Worm (Caenorhabditis elegans) whole organism, young adult: Measurements from ENCODE around the gene C27H6.8.
A peak's percentile ranks its signal among the peaks of the same experiment; 100 is the strongest.

Experiments used
- B0019.2 ChIP-seq: fragments of 200-800 bp; sonication (Bioruptor generic); conservative IDR thresholded peaks from 2 replicates; pipeline ENCODE4 v1.3.6; 2022; ENCODE audit warnings: missing genetic modification reagents, missing genetic modification characterization, missing compliant biosample characterization
- B0336.3 ChIP-seq: fragments of 200-800 bp; sonication (Bioruptor generic); IDR thresholded peaks from 2 replicates; pipeline ENCODE4 v1.3.6; 2022; ENCODE audit warnings: missing genetic modification characterization, missing compliant biosample characterization
- C06A6.2 ChIP-seq: fragments of 200-800 bp; sonication (Bioruptor generic); conservative IDR thresholded peaks from 2 replicates; pipeline ENCODE4 v1.3.6; 2022; ENCODE audit warnings: missing genetic modification characterization, missing compliant biosample characterization
- D2030.7 ChIP-seq: fragments of 200-800 bp; sonication (Bioruptor generic); IDR thresholded peaks from 2 replicates; pipeline ENCODE4 v1.3.6; 2022; ENCODE audit warnings: missing genetic modification reagents, missing genetic modification characterization, missing compliant biosample characterization
- F23B12.7 ChIP-seq: sonication (generic microtip); optimal IDR thresholded peaks from 2 replicates; lab custom pipeline; 2017; ENCODE audit warnings: missing genetic modification characterization, mild to moderate bottlenecking, missing compliant biosample characterization, antibody characterized with exemption, moderate library complexity; ENCODE audit not compliant: insufficient read depth
- F33H1.4 ChIP-seq: fragments of 200-800 bp; sonication (Bioruptor generic); IDR thresholded peaks from 2 replicates; pipeline ENCODE4 v1.3.6; 2022; ENCODE audit warnings: missing genetic modification reagents, missing genetic modification characterization, missing compliant biosample characterization
- K11D2.4 ChIP-seq: fragments of 200-800 bp; sonication (Bioruptor generic); IDR thresholded peaks from 2 replicates; pipeline ENCODE4 v1.3.6; 2022; ENCODE audit warnings: missing genetic modification reagents, missing genetic modification characterization, missing compliant biosample characterization
- K12H6.12 ChIP-seq: fragments of 200-800 bp; sonication (Bioruptor generic); optimal IDR thresholded peaks from 2 replicates; lab custom pipeline; 2018; ENCODE audit warnings: mild to moderate bottlenecking, missing genetic modification characterization, missing compliant biosample characterization
- T07F8.4 ChIP-seq: sonication (generic microtip); optimal IDR thresholded peaks from 2 replicates; lab custom pipeline; 2016; ENCODE audit warnings: mild to moderate bottlenecking, missing genetic modification characterization, moderate library complexity, missing compliant biosample characterization
- Y53G8AR.9 ChIP-seq: fragments of 200-800 bp; sonication (Bioruptor generic); conservative IDR thresholded peaks from 2 replicates; pipeline ENCODE4 v1.3.6; 2022; ENCODE audit warnings: missing genetic modification reagents, missing genetic modification characterization, missing compliant biosample characterization
- Y67H2A.10 ChIP-seq: fragments of 200-800 bp; sonication (Bioruptor generic); conservative IDR thresholded peaks from 2 replicates; pipeline ENCODE4 v1.3.6; 2022; ENCODE audit warnings: missing genetic modification reagents, missing genetic modification characterization, missing compliant biosample characterization
- aptf-2 ChIP-seq: fragments of 200-800 bp; sonication (Bioruptor generic); conservative IDR thresholded peaks from 2 replicates; pipeline ENCODE4 v1.3.6; 2022; ENCODE audit warnings: missing genetic modification reagents, missing genetic modification characterization, missing compliant biosample characterization
- attf-5 ChIP-seq: fragments of 200-800 bp; sonication (Bioruptor generic); optimal IDR thresholded peaks from 2 replicates; lab custom pipeline; 2018; ENCODE audit warnings: mild to moderate bottlenecking, missing genetic modification characterization, missing compliant biosample characterization
- bed-2 ChIP-seq: fragments of 200-800 bp; sonication (Bioruptor generic); IDR thresholded peaks from 2 replicates; pipeline ENCODE4 v1.3.6; 2022; ENCODE audit warnings: missing genetic modification reagents, missing genetic modification characterization, missing compliant biosample characterization
- cebp-1 ChIP-seq, 2 experiments: fragments of 200-800 bp in 1 of 2; sonication (Bioruptor generic) in 1 of 2; sonication (generic microtip) in 1 of 2; IDR thresholded peaks in 1 of 2; optimal IDR thresholded peaks in 1 of 2; 2 replicates each; pipeline versions ENCODE4 v1.3.6 to Lab custom; 2017 to 2022; ENCODE audit warnings: missing compliant biosample characterization in 2 of 2, missing genetic modification characterization in 2 of 2, mild to moderate bottlenecking in 1 of 2, missing genetic modification reagents in 1 of 2, moderate library complexity in 1 of 2
- ceh-100 ChIP-seq: fragments of 200-800 bp; sonication (Bioruptor generic); IDR thresholded peaks from 2 replicates; pipeline ENCODE4 v1.3.6; 2022; ENCODE audit warnings: missing genetic modification reagents, missing genetic modification characterization, missing compliant biosample characterization
- ceh-27 ChIP-seq: fragments of 200-800 bp; sonication (Bioruptor generic); optimal IDR thresholded peaks from 2 replicates; lab custom pipeline; 2018; ENCODE audit warnings: mild to moderate bottlenecking, missing genetic modification characterization, moderate library complexity, missing compliant biosample characterization
- ceh-91 ChIP-seq: fragments of 200-800 bp; sonication (Bioruptor generic); IDR thresholded peaks from 2 replicates; pipeline ENCODE4 v1.3.6; 2022; ENCODE audit warnings: missing genetic modification reagents, missing genetic modification characterization, missing compliant biosample characterization
- dox-1 ChIP-seq: fragments of 200-800 bp; sonication (Bioruptor generic); IDR thresholded peaks from 2 replicates; pipeline ENCODE4 v1.3.6; 2022; ENCODE audit warnings: missing genetic modification reagents, missing genetic modification characterization, missing compliant biosample characterization
- dpl-1 ChIP-seq: fragments of 150-350 bp; optimal IDR thresholded peaks from 2 replicates; lab custom pipeline; 2014; ENCODE audit warnings: missing biosample characterization, missing genetic modification reagents, missing genetic modification characterization
- egrh-3 ChIP-seq: fragments of 200-800 bp; sonication (Bioruptor generic); IDR thresholded peaks from 2 replicates; pipeline ENCODE4 v1.3.6; 2022; ENCODE audit warnings: missing genetic modification reagents, missing genetic modification characterization, missing compliant biosample characterization
- ekl-4 ChIP-seq: fragments of 200-800 bp; sonication (Bioruptor generic); IDR thresholded peaks from 2 replicates; pipeline ENCODE4 v1.3.6; 2022; ENCODE audit warnings: missing genetic modification reagents, missing genetic modification characterization, missing compliant biosample characterization
- him-1 ChIP-seq: sonication (generic microtip); optimal IDR thresholded peaks from 2 replicates; lab custom pipeline; 2016; ENCODE audit warnings: missing genotype, missing genetic modification reagents, missing genetic modification characterization, missing compliant biosample characterization
- hmg-1.2 ChIP-seq: fragments of 200-800 bp; sonication (Bioruptor generic); IDR thresholded peaks from 2 replicates; pipeline ENCODE4 v1.3.6; 2022; ENCODE audit warnings: missing genetic modification reagents, missing genetic modification characterization, missing compliant biosample characterization
- lin-26 ChIP-seq: fragments of 200-800 bp; sonication (Bioruptor generic); IDR thresholded peaks from 2 replicates; pipeline ENCODE4 v1.3.6; 2022; ENCODE audit warnings: missing genetic modification reagents, missing genetic modification characterization, missing compliant biosample characterization
- lin-54 ChIP-seq: fragments of 200-800 bp; sonication (Bioruptor generic); optimal IDR thresholded peaks from 2 replicates; lab custom pipeline; 2018; ENCODE audit warnings: mild to moderate bottlenecking, missing genetic modification characterization, missing compliant biosample characterization
- lsl-1 ChIP-seq: fragments of 200-800 bp; sonication (Bioruptor generic); optimal IDR thresholded peaks from 2 replicates; lab custom pipeline; 2018; ENCODE audit warnings: mild to moderate bottlenecking, missing genetic modification characterization, moderate library complexity, missing compliant biosample characterization
- madf-10 ChIP-seq: sonication (generic microtip); optimal IDR thresholded peaks from 2 replicates; lab custom pipeline; 2016; ENCODE audit warnings: mild to moderate bottlenecking, missing genetic modification characterization, missing compliant biosample characterization
- madf-6 ChIP-seq: fragments of 200-800 bp; sonication (Bioruptor generic); IDR thresholded peaks from 2 replicates; pipeline ENCODE4 v1.3.6; 2022; ENCODE audit warnings: missing genetic modification reagents, missing genetic modification characterization, missing compliant biosample characterization
- madf-8 ChIP-seq: fragments of 200-800 bp; sonication (Bioruptor generic); conservative IDR thresholded peaks from 2 replicates; pipeline ENCODE4 v1.3.6; 2022; ENCODE audit warnings: missing genetic modification reagents, missing genetic modification characterization, missing compliant biosample characterization
- mcd-1 ChIP-seq: fragments of 200-800 bp; sonication (Bioruptor generic); IDR thresholded peaks from 2 replicates; pipeline ENCODE4 v1.3.6; 2022; ENCODE audit warnings: missing genetic modification reagents, missing genetic modification characterization, missing compliant biosample characterization
- nhr-80 ChIP-seq: sonication (generic microtip); optimal IDR thresholded peaks from 2 replicates; lab custom pipeline; 2016; ENCODE audit warnings: missing genetic modification characterization, missing compliant biosample characterization
- nhr-90 ChIP-seq: sonication (generic microtip); optimal IDR thresholded peaks from 2 replicates; lab custom pipeline; 2016; ENCODE audit warnings: missing genotype, mild to moderate bottlenecking, missing genetic modification characterization, missing compliant biosample characterization
- pbrm-1 ChIP-seq: fragments of 200-800 bp; sonication (Bioruptor generic); IDR thresholded peaks from 2 replicates; pipeline ENCODE4 v1.3.6; 2022; ENCODE audit warnings: missing genetic modification reagents, missing genetic modification characterization, missing compliant biosample characterization
- tbp1 ChIP-seq: fragments of 200-800 bp; sonication (Bioruptor generic); optimal IDR thresholded peaks from 2 replicates; lab custom pipeline; 2018; ENCODE audit warnings: mild to moderate bottlenecking, missing genetic modification characterization, missing compliant biosample characterization
- unc-130 ChIP-seq: sonication (generic microtip); optimal IDR thresholded peaks from 2 replicates; lab custom pipeline; 2016; ENCODE audit warnings: missing genetic modification reagents, missing genetic modification characterization, missing compliant biosample characterization
- xnd-1 ChIP-seq: sonication (generic microtip); optimal IDR thresholded peaks from 2 replicates; lab custom pipeline; 2016; ENCODE audit warnings: missing genotype, missing genetic modification reagents, missing genetic modification characterization, missing compliant biosample characterization
- zfh-2 ChIP-seq: fragments of 200-800 bp; sonication (Bioruptor generic); conservative IDR thresholded peaks from 2 replicates; pipeline ENCODE4 v1.3.6; 2022; ENCODE audit warnings: missing genetic modification reagents, missing genetic modification characterization, missing compliant biosample characterization
- ztf-18 ChIP-seq: sonication (generic microtip); optimal IDR thresholded peaks from 2 replicates; lab custom pipeline; 2016; ENCODE audit warnings: missing genotype, mild to moderate bottlenecking, missing genetic modification characterization, missing compliant biosample characterization
- ztf-26 ChIP-seq: sonication (generic microtip); optimal IDR thresholded peaks from 2 replicates; lab custom pipeline; 2017; ENCODE audit warnings: missing genetic modification characterization, missing compliant biosample characterization

C27H6.8 gene

DNA sequence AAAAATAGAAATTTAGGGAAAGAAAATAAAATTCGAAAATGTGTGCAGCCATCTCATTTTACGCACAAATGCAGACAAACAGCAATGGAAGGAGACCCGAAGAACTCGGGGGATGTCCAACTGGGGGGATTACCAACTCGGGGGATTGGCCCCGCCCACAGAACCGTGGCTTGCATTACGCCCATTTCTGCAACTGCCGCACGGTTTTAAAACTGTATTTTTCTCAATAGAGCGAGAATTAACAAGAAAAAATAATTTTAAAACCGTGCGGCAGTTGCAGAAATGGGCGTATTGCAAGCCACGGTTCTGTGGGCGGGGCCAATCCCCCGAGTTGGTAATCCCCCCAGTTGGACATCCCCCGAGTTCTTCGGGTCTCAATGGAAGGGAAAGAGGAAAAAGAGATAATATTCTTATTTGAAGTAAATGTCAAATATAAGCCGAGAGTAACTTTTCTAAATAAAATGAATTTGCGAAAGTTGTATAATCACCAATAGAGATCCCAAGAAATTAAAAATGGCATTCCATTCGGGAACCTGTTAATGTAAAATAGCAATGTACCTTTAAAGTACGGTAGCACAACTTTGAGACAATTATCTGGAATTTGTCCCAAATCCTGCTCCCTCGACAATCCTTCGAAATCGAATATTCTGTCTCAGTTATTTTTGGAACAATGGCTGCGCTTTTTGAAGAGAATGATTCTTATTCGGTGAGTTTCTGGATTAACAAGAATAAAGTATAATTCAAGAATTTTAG lies 6.7 kb downstream of the C27H6.8 start, which contains the start of the genes ruvb-1 and tofu-1 (continued):
- TF ChIP-seq F23B12.7 (peak; percentile 37), madf-10 (tag; lab: Kevin White, UChicago) (peak; percentile 70), ekl-4 (GFP tag; lab: Robert Waterston, UW) (peak; percentile 60; the same call in 1 of the 2 replicates), cebp-1 (GFP tag; IDR thresholded peaks at IDR 0.05; lab: Robert Waterston, UW) (0 out of 2 replicates have a peak, but pooled peaks have one; percentile 63), cebp-1 (tag; optimal IDR thresholded peaks at IDR 0.05; lab: Kevin White, UChicago) (peak; percentile 69), xnd-1 (tag; lab: Kevin White, UChicago) (peak; percentile 44), nhr-90 (tag; lab: Kevin White, UChicago) (peak; percentile 29), B0019.2 (0 out of 2 replicates have a peak, but pooled peaks have one; percentile 45), Y67H2A.10 (GFP tag; lab: Robert Waterston, UW) (0 out of 2 replicates have a peak, but pooled peaks have one; percentile 47), T07F8.4 (peak; percentile 15), ceh-27 (GFP tag; lab: Kevin White, UChicago) (peak; percentile 59), F33H1.4 (GFP tag; lab: Robert Waterston, UW) (peak; percentile 67), B0336.3 (GFP tag; lab: Robert Waterston, UW) (0 out of 2 replicates have a peak, but pooled peaks have one; percentile 15), Y53G8AR.9 (peak; percentile 64), bed-2 (GFP tag; lab: Robert Waterston, UW) (0 out of 2 replicates have a peak, but pooled peaks have one; percentile 56), madf-8 (GFP tag; lab: Robert Waterston, UW) (0 out of 2 replicates have a peak, but pooled peaks have one; percentile 15), K12H6.12 (tag; lab: Kevin White, UChicago) (peak; percentile 14), ceh-91 (GFP tag; lab: Robert Waterston, UW) (0 out of 2 replicates have a peak, but pooled peaks have one; percentile 21), tbp1 (peak; percentile 14), ceh-100 (GFP tag; lab: Robert Waterston, UW) (peak; percentile 97), dox-1 (GFP tag; lab: Robert Waterston, UW) (peak; percentile 54; the same call in 1 of the 2 replicates), lin-26 (peak; percentile 33; the same call in 1 of the 2 replicates), pbrm-1 (GFP tag; lab: Robert Waterston, UW) (peak; percentile 74; the same call in 1 of the 2 replicates), dpl-1 (GFP tag; lab: Kevin White, UChicago) (peak; percentile 12), attf-5 (GFP tag; lab: Kevin White, UChicago) (peak; percentile 74), D2030.7 (GFP tag; lab: Robert Waterston, UW) (peak; percentile 35), hmg-1.2 (GFP tag; lab: Robert Waterston, UW) (peak; percentile 49), ztf-26 (tag; lab: Kevin White, UChicago) (peak; percentile 58), unc-130 (GFP tag; lab: Kevin White, UChicago) (peak; percentile 4), zfh-2 (GFP tag; lab: Robert Waterston, UW) (0 out of 2 replicates have a peak, but pooled peaks have one; percentile 29), aptf-2 (GFP tag; lab: Robert Waterston, UW) (0 out of 2 replicates have a peak, but pooled peaks have one; percentile 62), lsl-1 (GFP tag; lab: Kevin White, UChicago) (peak; percentile 63), nhr-80 (peak; percentile 60), madf-6 (peak; percentile 53; the same call in 1 of the 2 replicates), K11D2.4 (peak; percentile 50; the same call in 1 of the 2 replicates), C06A6.2 (GFP tag; lab: Robert Waterston, UW) (peak; percentile 94), ztf-18 (tag; lab: Kevin White, UChicago) (peak; percentile 50), egrh-3 (GFP tag; lab: Robert Waterston, UW) (peak; percentile 57), lin-54 (GFP tag; lab: Kevin White, UChicago) (peak; percentile 23), mcd-1 (peak; percentile 91), him-1 (tag; lab: Kevin White, UChicago) (peak; percentile 14)
